Worm (Caenorhabditis elegans) whole organism, L1 larva: Measurements from ENCODE around the gene W03D2.9.
A peak's percentile ranks its signal among the peaks of the same experiment; 100 is the strongest.

ENCODE experiments used
- C04F5.9 ChIP-seq: sonication (generic microtip); optimal IDR thresholded peaks from 2 replicates; lab custom pipeline; 2016; ENCODE audit warnings: missing genetic modification characterization, missing compliant biosample characterization
- C16A3.4 ChIP-seq: fragments of 150-350 bp; optimal IDR thresholded peaks from 2 replicates; lab custom pipeline; 2014; ENCODE audit warnings: missing biosample characterization, missing genetic modification characterization
- C34B4.2 ChIP-seq: sonication (generic microtip); optimal IDR thresholded peaks from 2 replicates; lab custom pipeline; 2017; ENCODE audit warnings: mild to moderate bottlenecking, missing genetic modification characterization, missing compliant biosample characterization
- F16B12.6 ChIP-seq: fragments of 150-350 bp; optimal IDR thresholded peaks from 2 replicates; lab custom pipeline; 2014; ENCODE audit warnings: missing biosample characterization, missing genetic modification characterization
- ama-1 ChIP-seq: fragments of 150-350 bp; optimal IDR thresholded peaks from 2 replicates; lab custom pipeline; 2014
- ceh-63 ChIP-seq: fragments of 200-800 bp; sonication (Bioruptor generic); optimal IDR thresholded peaks from 2 replicates; lab custom pipeline; 2018; ENCODE audit warnings: mild to moderate bottlenecking, missing genetic modification characterization, missing compliant biosample characterization
- dpl-1 ChIP-seq, 3 experiments: fragments of 150-350 bp in 2 of 3; sonication (generic microtip) in 1 of 3; optimal IDR thresholded peaks; 2 replicates each; lab custom pipeline; 2014 to 2017; ENCODE audit warnings: missing biosample characterization in 3 of 3, missing genetic modification characterization in 3 of 3, missing genetic modification reagents in 3 of 3
- efl-3 ChIP-seq: fragments of 200-800 bp; sonication (Bioruptor generic); optimal IDR thresholded peaks from 2 replicates; lab custom pipeline; 2018; ENCODE audit warnings: mild to moderate bottlenecking, missing genetic modification characterization, missing compliant biosample characterization
- egl-13 ChIP-seq: sonication (generic microtip); optimal IDR thresholded peaks from 2 replicates; lab custom pipeline; 2016; ENCODE audit warnings: missing genotype, missing genetic modification reagents, missing genetic modification characterization, missing compliant biosample characterization
- elt-2 ChIP-seq: sonication (generic microtip); optimal IDR thresholded peaks from 2 replicates; lab custom pipeline; 2016; ENCODE audit warnings: missing genetic modification characterization, mild to moderate bottlenecking, inconsistent platforms, missing compliant biosample characterization, missing genetic modification reagents
- fkh-4 ChIP-seq: sonication (generic microtip); optimal IDR thresholded peaks from 2 replicates; lab custom pipeline; 2016; ENCODE audit warnings: missing compliant biosample characterization, missing genetic modification characterization, borderline replicate concordance
- fkh-8 ChIP-seq: sonication (generic microtip); optimal IDR thresholded peaks from 2 replicates; lab custom pipeline; 2016; ENCODE audit warnings: mild to moderate bottlenecking, missing genetic modification characterization, missing compliant biosample characterization
- fos-1 ChIP-seq: fragments of 150-350 bp; optimal IDR thresholded peaks from 2 replicates; lab custom pipeline; 2014; ENCODE audit warnings: missing biosample characterization, missing genetic modification characterization
- grh-1 ChIP-seq: fragments of 200-800 bp; sonication (Bioruptor generic); IDR thresholded peaks from 2 replicates; pipeline ENCODE4 v1.3.6; 2022; ENCODE audit warnings: missing genetic modification reagents, missing genetic modification characterization, missing compliant biosample characterization
- isw-1 ChIP-seq: fragments of 200-800 bp; sonication (Bioruptor generic); IDR thresholded peaks from 2 replicates; pipeline ENCODE4 v1.3.6; 2022; ENCODE audit warnings: missing genetic modification characterization, missing compliant biosample characterization
- lin-13 ChIP-seq: fragments of 150-350 bp; optimal IDR thresholded peaks from 2 replicates; lab custom pipeline; 2014; ENCODE audit warnings: missing biosample characterization, missing genetic modification reagents, missing genetic modification characterization
- lin-14 ChIP-seq: fragments of 200-800 bp; sonication (Bioruptor generic); optimal IDR thresholded peaks from 2 replicates; lab custom pipeline; 2018; ENCODE audit warnings: mild to moderate bottlenecking, missing genetic modification characterization, moderate library complexity, missing compliant biosample characterization
- lsy-2 ChIP-seq, 2 experiments: fragments of 150-350 bp; optimal IDR thresholded peaks; 2 replicates each; lab custom pipeline; 2014; ENCODE audit warnings: missing biosample characterization in 2 of 2, missing genetic modification characterization in 2 of 2
- mab-9 ChIP-seq: fragments of 200-800 bp; sonication (Bioruptor generic); IDR thresholded peaks from 2 replicates; pipeline ENCODE4 v1.3.6; 2022; ENCODE audit warnings: missing genetic modification reagents, missing genetic modification characterization, missing compliant biosample characterization
- mdl-1 ChIP-seq, 2 experiments: fragments of 150-350 bp; optimal IDR thresholded peaks; 2 replicates each; lab custom pipeline; 2014 to 2017; ENCODE audit warnings: missing biosample characterization in 2 of 2, missing genetic modification characterization in 2 of 2, inconsistent platforms in 1 of 2
- nhr-11 ChIP-seq: fragments of 150-350 bp; optimal IDR thresholded peaks from 2 replicates; lab custom pipeline; 2014; ENCODE audit warnings: missing biosample characterization, missing genetic modification characterization
- nhr-12 ChIP-seq: sonication (generic microtip); optimal IDR thresholded peaks from 2 replicates; lab custom pipeline; 2017; ENCODE audit warnings: missing biosample characterization, missing genetic modification characterization
- nhr-19 ChIP-seq: fragments of 200-800 bp; sonication (Bioruptor generic); conservative IDR thresholded peaks from 2 replicates; pipeline ENCODE4 v1.3.6; 2022; ENCODE audit warnings: missing genetic modification characterization, missing compliant biosample characterization
- nhr-47 ChIP-seq: sonication (generic microtip); optimal IDR thresholded peaks from 2 replicates; lab custom pipeline; 2016; ENCODE audit warnings: mild to moderate bottlenecking, missing genetic modification characterization, moderate library complexity, missing compliant biosample characterization
- nhr-71 ChIP-seq: sonication (generic microtip); optimal IDR thresholded peaks from 2 replicates; lab custom pipeline; 2016; ENCODE audit warnings: mild to moderate bottlenecking, missing genetic modification characterization, moderate library complexity, missing compliant biosample characterization
- nhr-76 ChIP-seq: sonication (generic microtip); optimal IDR thresholded peaks from 2 replicates; lab custom pipeline; 2017; ENCODE audit warnings: missing biosample characterization, missing genetic modification characterization
- nhr-77 ChIP-seq: fragments of 150-350 bp; optimal IDR thresholded peaks from 2 replicates; lab custom pipeline; 2014; ENCODE audit warnings: missing biosample characterization, missing genetic modification characterization
- nhr-85 ChIP-seq: sonication (generic microtip); peaks from one replicate; lab custom pipeline; 2016; ENCODE audit warnings: missing genetic modification characterization, inconsistent platforms, missing compliant biosample characterization
- nhr-90 ChIP-seq: sonication (generic microtip); optimal IDR thresholded peaks from 2 replicates; lab custom pipeline; 2016; ENCODE audit warnings: mild to moderate bottlenecking, missing genetic modification characterization, missing compliant biosample characterization; ENCODE audit not compliant: poor library complexity
- pag-3 ChIP-seq: sonication (generic microtip); optimal IDR thresholded peaks from 2 replicates; lab custom pipeline; 2017; ENCODE audit warnings: missing genetic modification characterization, mild to moderate bottlenecking, missing compliant biosample characterization, antibody characterized with exemption, borderline replicate concordance; ENCODE audit not compliant: insufficient read depth
- rnt-1 ChIP-seq: sonication (generic microtip); optimal IDR thresholded peaks from 2 replicates; lab custom pipeline; 2016; ENCODE audit warnings: mild to moderate bottlenecking, missing genetic modification characterization, moderate library complexity, missing compliant biosample characterization
- snu-23 ChIP-seq: sonication (generic microtip); optimal IDR thresholded peaks from 2 replicates; lab custom pipeline; 2016; ENCODE audit warnings: missing genetic modification characterization, missing compliant biosample characterization
- sox-4 ChIP-seq: sonication (generic microtip); optimal IDR thresholded peaks from 2 replicates; lab custom pipeline; 2016; ENCODE audit warnings: missing genetic modification characterization, missing compliant biosample characterization
- sptf-1 ChIP-seq: fragments of 150-350 bp; optimal IDR thresholded peaks from 2 replicates; lab custom pipeline; 2014; ENCODE audit warnings: missing biosample characterization, missing genetic modification characterization
- swsn-7 ChIP-seq: sonication (generic microtip); optimal IDR thresholded peaks from 2 replicates; lab custom pipeline; 2016; ENCODE audit warnings: missing genetic modification characterization, missing compliant biosample characterization
- tlp-1 ChIP-seq: fragments of 150-350 bp; optimal IDR thresholded peaks from 2 replicates; lab custom pipeline; 2014; ENCODE audit warnings: missing biosample characterization, missing genetic modification characterization
- unc-130 ChIP-seq: fragments of 150-350 bp; optimal IDR thresholded peaks from 2 replicates; lab custom pipeline; 2017; ENCODE audit warnings: missing biosample characterization, missing genetic modification characterization, inconsistent platforms
- unc-86 ChIP-seq: sonication (generic microtip); optimal IDR thresholded peaks from 2 replicates; lab custom pipeline; 2016; ENCODE audit warnings: missing genetic modification characterization, missing compliant biosample characterization
- vab-15 ChIP-seq: sonication (generic microtip); optimal IDR thresholded peaks from 2 replicates; lab custom pipeline; 2017; ENCODE audit warnings: missing genotype, mild to moderate bottlenecking, missing genetic modification characterization, missing compliant biosample characterization
- zag-1 ChIP-seq: fragments of 150-350 bp; optimal IDR thresholded peaks from 2 replicates; lab custom pipeline; 2014; ENCODE audit warnings: missing biosample characterization, missing genetic modification characterization
- zip-4 ChIP-seq: fragments of 200-800 bp; sonication (Bioruptor generic); optimal IDR thresholded peaks from 2 replicates; lab custom pipeline; 2018; ENCODE audit warnings: mild to moderate bottlenecking, missing genetic modification characterization, moderate library complexity, missing compliant biosample characterization
- ztf-11 ChIP-seq, 2 experiments: sonication (generic microtip); optimal IDR thresholded peaks; 2 replicates each; lab custom pipeline; 2016 to 2017; ENCODE audit warnings: missing genetic modification characterization in 2 of 2, missing biosample characterization in 1 of 2, missing compliant biosample characterization in 1 of 2

Gene W03D2.9

ce11 chrIV:4112387-4112786 is 37.9 kb upstream of the W03D2.9 start, which contains the start of gene F49F1.14:
TSS of gene F49F1.14 (minus strand) at chrIV:4112487.
- TF ChIP-seq sox-4 (tag; lab: Kevin White, UChicago) (no peak), isw-1 (GFP tag; lab: Robert Waterston, UW) (no peak), nhr-47 (no peak), tlp-1 (tag; lab: Kevin White, UChicago) (no peak), nhr-71 (tag; lab: Kevin White, UChicago) (no peak), F16B12.6 (no peak), ztf-11 (tag; optimal IDR thresholded peaks at IDR 0.05; lab: Kevin White, UChicago) (no peak), nhr-12 (no peak)

ce11 chrIV:4108767-4109166 is 34.3 kb upstream of the W03D2.9 start, which contains the start of gene C35B1.7:
TSS of gene C35B1.7 (plus strand) at chrIV:4109067.
- no peak for TF ChIP-seq mdl-1 (tag; optimal IDR thresholded peaks at IDR 0.05; lab: Kevin White, UChicago)
- TF ChIP-seq C04F5.9 (tag; lab: Kevin White, UChicago): no peak
- TF ChIP-seq nhr-76 (tag; lab: Kevin White, UChicago): no peak
- TF ChIP-seq unc-86 (tag; lab: Kevin White, UChicago): no peak
- TF ChIP-seq nhr-47: no peak
- TF ChIP-seq nhr-11: no peak
- no peak for TF ChIP-seq sptf-1
- no peak for TF ChIP-seq lsy-2 (tag; optimal IDR thresholded peaks at IDR 0.05; lab: Kevin White, UChicago)
- no peak for TF ChIP-seq C16A3.4 (tag; lab: Kevin White, UChicago)
- no peak for TF ChIP-seq dpl-1 (GFP tag; optimal IDR thresholded peaks at IDR 0.05; lab: Kevin White, UChicago)
- TF ChIP-seq lin-14 (GFP tag; lab: Kevin White, UChicago): no peak
- no peak for TF ChIP-seq efl-3
- TF ChIP-seq nhr-90: no peak
- no peak for TF ChIP-seq nhr-19 (GFP tag; lab: Robert Waterston, UW)
- no peak for TF ChIP-seq nhr-77 (tag; lab: Kevin White, UChicago)
- no peak for TF ChIP-seq fkh-8 (tag; lab: Kevin White, UChicago)
- no peak for TF ChIP-seq nhr-85 (tag; lab: Kevin White, UChicago)
- no peak for TF ChIP-seq C34B4.2 (tag; lab: Kevin White, UChicago)
- TF ChIP-seq swsn-7 (tag; lab: Kevin White, UChicago): no peak
- no peak for TF ChIP-seq egl-13 (tag; lab: Kevin White, UChicago)

DNA sequence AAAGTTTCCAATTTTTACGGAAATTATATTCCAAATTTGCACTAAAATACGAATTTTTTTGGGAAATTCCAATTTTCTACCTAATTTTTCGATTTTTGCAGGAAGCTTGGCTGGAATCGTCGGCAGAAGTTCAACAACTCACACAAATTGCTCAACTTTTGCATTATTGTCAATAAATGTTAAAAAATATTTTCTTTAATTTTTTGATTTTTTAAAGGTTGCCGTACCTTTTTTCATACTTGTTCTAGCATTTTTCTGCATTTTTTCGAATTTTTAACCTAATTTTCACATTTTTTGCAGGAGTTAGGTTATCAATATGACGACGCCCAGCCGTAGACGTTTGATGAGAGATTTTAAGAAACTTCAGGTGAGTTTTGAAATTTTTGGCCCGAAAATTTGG is 28.2 kb upstream of the W03D2.9 start, which contains the start of gene ubc-1:
ubc-1 (plus strand) TSS at position 301 of the 400 bp plus-strand sequence.
- no peak for TF ChIP-seq mdl-1 (tag; optimal IDR thresholded peaks at IDR 0.05; lab: Kevin White, UChicago)
- peak; percentile 17 for TF ChIP-seq nhr-85 (tag; lab: Kevin White, UChicago)
- no peak for TF ChIP-seq ceh-63 (GFP tag; lab: Kevin White, UChicago)
- TF ChIP-seq rnt-1 (tag; lab: Kevin White, UChicago): no peak
- TF ChIP-seq, all 84 proteins: peak for 1

- TF ChIP-seq tlp-1 (tag; lab: Kevin White, UChicago): no peak
- peak; percentile 40 for TF ChIP-seq pag-3 (tag; lab: Kevin White, UChicago)
- TF ChIP-seq fkh-4 (tag; lab: Kevin White, UChicago): no peak
- no peak for TF ChIP-seq lin-13
- TF ChIP-seq vab-15 (tag; lab: Kevin White, UChicago): no peak
- no peak for TF ChIP-seq mab-9 (GFP tag; lab: Robert Waterston, UW)
- TF ChIP-seq dpl-1 (GFP tag; optimal IDR thresholded peaks at IDR 0.05; lab: Kevin White, UChicago): peak in 1 of 3 experiments; percentile 13
- no peak for TF ChIP-seq zip-4
- TF ChIP-seq zag-1 (tag; lab: Kevin White, UChicago): no peak
- peak; percentile 10 to 21 for TF ChIP-seq lsy-2 (tag; optimal IDR thresholded peaks at IDR 0.05; lab: Kevin White, UChicago)
- TF ChIP-seq fos-1 (tag; lab: Kevin White, UChicago): no peak
- peak; percentile 54 for TF ChIP-seq lin-14 (GFP tag; lab: Kevin White, UChicago)
- no peak for TF ChIP-seq grh-1 (GFP tag; lab: Robert Waterston, UW)
- TF ChIP-seq C04F5.9 (tag; lab: Kevin White, UChicago): no peak
- no peak for TF ChIP-seq ama-1 (lab: Kevin White, UChicago)
- peak; percentile 48 for TF ChIP-seq unc-130 (tag; lab: Kevin White, UChicago)
- peak; percentile 48 for TF ChIP-seq nhr-71 (tag; lab: Kevin White, UChicago)
- TF ChIP-seq elt-2 (tag; lab: Kevin White, UChicago): no peak
- peak; percentile 7 for TF ChIP-seq snu-23 (GFP tag; lab: Kevin White, UChicago)
- TF ChIP-seq nhr-11: no peak
- TF ChIP-seq nhr-19 (GFP tag; lab: Robert Waterston, UW): peak; percentile 34; the same call in 1 of the 2 replicates
- TF ChIP-seq ceh-63 (GFP tag; lab: Kevin White, UChicago): no peak
- TF ChIP-seq, all 84 proteins: peak for 8
These were observed 25.3 kb upstream of the W03D2.9 start for ce11 chrIV:4099773-4100172.
